Fruit fly (Drosophila melanogaster) whole organism, prepupa: ENCODE results near the gene Fas3.
A peak's percentile ranks its signal among the peaks of the same experiment; 100 is the strongest.

Experiments
- CG10669 ChIP-seq: fragments of 200-800 bp; sonication (Bioruptor generic); optimal IDR thresholded peaks from 3 replicates; lab custom pipeline; 2018; ENCODE audit warnings: missing biosample characterization, mild to moderate bottlenecking, missing genetic modification characterization, moderate library complexity
- CG11294 ChIP-seq: fragments of 200-800 bp; sonication (Bioruptor generic); IDR thresholded peaks from 2 replicates; pipeline ENCODE4 v1.3.6; 2022; ENCODE audit warnings: missing biosample characterization, missing genetic modification characterization
- CG11762 ChIP-seq: fragments of 200-800 bp; sonication (Bioruptor generic); optimal IDR thresholded peaks from 3 replicates; lab custom pipeline; 2016; ENCODE audit warnings: missing biosample characterization, missing genetic modification characterization; ENCODE audit not compliant: insufficient read depth
- CG11902 ChIP-seq: fragments of 200-800 bp; sonication (Bioruptor generic); optimal IDR thresholded peaks from 3 replicates; lab custom pipeline; 2016; ENCODE audit warnings: missing biosample characterization, missing genetic modification characterization
- CG1621 ChIP-seq: fragments of 200-800 bp; sonication (Bioruptor generic); optimal IDR thresholded peaks from 3 replicates; lab custom pipeline; 2018; ENCODE audit warnings: missing biosample characterization, mild to moderate bottlenecking, missing genetic modification characterization
- CG3032 ChIP-seq: fragments of 200-800 bp; optimal IDR thresholded peaks from 2 replicates; lab custom pipeline; 2019; ENCODE audit warnings: missing biosample characterization, mild to moderate bottlenecking, missing genetic modification characterization, moderate library complexity
- CG31627 ChIP-seq: fragments of 200-800 bp; sonication (Bioruptor generic); optimal IDR thresholded peaks from 3 replicates; lab custom pipeline; 2016; ENCODE audit warnings: missing biosample characterization, missing genetic modification characterization
- CG32006 ChIP-seq: fragments of 200-800 bp; sonication (Bioruptor generic); optimal IDR thresholded peaks from 3 replicates; lab custom pipeline; 2017; ENCODE audit warnings: missing biosample characterization, mild to moderate bottlenecking, missing genetic modification characterization
- CG34406 ChIP-seq: fragments of 200-800 bp; sonication (Bioruptor generic); optimal IDR thresholded peaks from 3 replicates; lab custom pipeline; 2016; ENCODE audit warnings: missing biosample characterization, missing genetic modification characterization
- CG4318 ChIP-seq: fragments of 200-800 bp; sonication (Bioruptor generic); optimal IDR thresholded peaks from 3 replicates; lab custom pipeline; 2017; ENCODE audit warnings: missing biosample characterization, mild to moderate bottlenecking, missing genetic modification characterization
- CG6163 ChIP-seq: fragments of 200-800 bp; sonication (Bioruptor generic); IDR thresholded peaks from 3 replicates; pipeline ENCODE4 v1.3.6; 2022; ENCODE audit warnings: missing biosample characterization, missing genetic modification characterization
- CG6276 ChIP-seq: fragments of 200-800 bp; sonication (Bioruptor generic); optimal IDR thresholded peaks from 2 replicates; lab custom pipeline; 2017; ENCODE audit warnings: missing biosample characterization, mild to moderate bottlenecking, missing genetic modification characterization
- CG6792 ChIP-seq: fragments of 200-800 bp; sonication (Bioruptor generic); optimal IDR thresholded peaks from 3 replicates; lab custom pipeline; 2016; ENCODE audit warnings: missing biosample characterization, missing genetic modification characterization
- CG6854 ChIP-seq: fragments of 200-800 bp; sonication (Bioruptor generic); optimal IDR thresholded peaks from 2 replicates; lab custom pipeline; 2017; ENCODE audit warnings: missing biosample characterization, mild to moderate bottlenecking, missing genetic modification characterization
- CG7368 ChIP-seq: fragments of 200-800 bp; sonication (Bioruptor generic); optimal IDR thresholded peaks from 3 replicates; lab custom pipeline; 2016; ENCODE audit warnings: missing biosample characterization, missing genetic modification characterization
- CG8319 ChIP-seq: fragments of 200-800 bp; sonication (Bioruptor generic); optimal IDR thresholded peaks from 3 replicates; lab custom pipeline; 2016; ENCODE audit warnings: missing biosample characterization, missing genetic modification characterization
- CG9139 ChIP-seq: fragments of 200-800 bp; sonication (Bioruptor generic); optimal IDR thresholded peaks from 3 replicates; lab custom pipeline; 2017; ENCODE audit warnings: missing biosample characterization, mild to moderate bottlenecking, missing genetic modification characterization
- Eip75B ChIP-seq: fragments of 200-800 bp; sonication (Bioruptor generic); optimal IDR thresholded peaks from 3 replicates; lab custom pipeline; 2016; ENCODE audit warnings: missing biosample characterization, missing genetic modification characterization
- Eip78C ChIP-seq: fragments of 200-800 bp; sonication (Bioruptor generic); peaks from one replicate; lab custom pipeline; 2016; ENCODE audit warnings: missing biosample characterization, missing genetic modification characterization
- Eip93F ChIP-seq: fragments of 200-800 bp; sonication (Bioruptor generic); optimal IDR thresholded peaks from 2 replicates; lab custom pipeline; 2016; ENCODE audit warnings: missing biosample characterization, mild to moderate bottlenecking, missing genetic modification characterization
- Ets21C ChIP-seq: fragments of 200-800 bp; sonication (Bioruptor generic); optimal IDR thresholded peaks from 3 replicates; lab custom pipeline; 2016; ENCODE audit warnings: missing biosample characterization, missing genetic modification characterization
- Ets96B ChIP-seq: fragments of 200-800 bp; optimal IDR thresholded peaks from 2 replicates; lab custom pipeline; 2019; ENCODE audit warnings: missing biosample characterization, mild to moderate bottlenecking, missing genetic modification characterization, moderate library complexity
- Gug ChIP-seq: fragments of 200-800 bp; sonication (Bioruptor generic); IDR thresholded peaks from 2 replicates; pipeline ENCODE4 v1.3.6; 2022; ENCODE audit warnings: missing biosample characterization, missing genetic modification characterization
- Hr38 ChIP-seq: sonication (Bioruptor generic); optimal IDR thresholded peaks from 2 replicates; lab custom pipeline; 2016; ENCODE audit warnings: missing biosample characterization, missing genetic modification characterization
- Hr39 ChIP-seq: fragments of 200-800 bp; sonication (Bioruptor generic); optimal IDR thresholded peaks from 2 replicates; lab custom pipeline; 2016; ENCODE audit warnings: missing biosample characterization, missing genetic modification characterization
- Lpt ChIP-seq: fragments of 200-800 bp; sonication (Bioruptor generic); optimal IDR thresholded peaks from 3 replicates; lab custom pipeline; 2016; ENCODE audit warnings: missing biosample characterization, missing genetic modification characterization
- OdsH ChIP-seq: fragments of 200-800 bp; sonication (Bioruptor generic); optimal IDR thresholded peaks from 3 replicates; lab custom pipeline; 2016; ENCODE audit warnings: missing biosample characterization, missing genetic modification characterization
- Smox ChIP-seq: fragments of 200-800 bp; sonication (Bioruptor generic); optimal IDR thresholded peaks from 3 replicates; lab custom pipeline; 2016; ENCODE audit warnings: missing biosample characterization, missing genetic modification characterization
- Sox102F ChIP-seq: fragments of 200-800 bp; sonication (Bioruptor generic); optimal IDR thresholded peaks from 2 replicates; lab custom pipeline; 2016; ENCODE audit warnings: missing biosample characterization, mild to moderate bottlenecking, missing genetic modification characterization
- Sox14 ChIP-seq: fragments of 200-800 bp; sonication (Bioruptor generic); optimal IDR thresholded peaks from 3 replicates; lab custom pipeline; 2016; ENCODE audit warnings: missing biosample characterization, missing genetic modification characterization
- achi ChIP-seq: fragments of 200-800 bp; sonication (Bioruptor generic); optimal IDR thresholded peaks from 3 replicates; lab custom pipeline; 2016; ENCODE audit warnings: missing biosample characterization, missing genetic modification characterization
- dac ChIP-seq: fragments of 200-800 bp; sonication (Bioruptor generic); optimal IDR thresholded peaks from 2 replicates; lab custom pipeline; 2017; ENCODE audit warnings: missing biosample characterization, mild to moderate bottlenecking, missing genetic modification characterization
- dsx ChIP-seq: fragments of 200-800 bp; optimal IDR thresholded peaks from 3 replicates; lab custom pipeline; 2019; ENCODE audit warnings: missing biosample characterization, mild to moderate bottlenecking, missing genetic modification characterization, moderate library complexity; ENCODE audit not compliant: poor library complexity, severe bottlenecking
- eg ChIP-seq: fragments of 200-800 bp; sonication (Bioruptor generic); IDR thresholded peaks from 3 replicates; pipeline ENCODE4 v1.3.6; 2022; ENCODE audit warnings: missing biosample characterization, missing genetic modification characterization
- esn ChIP-seq: fragments of 200-800 bp; sonication (Bioruptor generic); optimal IDR thresholded peaks from 2 replicates; lab custom pipeline; 2016; ENCODE audit warnings: missing biosample characterization, mild to moderate bottlenecking, missing genetic modification characterization, moderate library complexity
- fd59A ChIP-seq: fragments of 200-800 bp; sonication (Bioruptor generic); optimal IDR thresholded peaks from 2 replicates; lab custom pipeline; 2017; ENCODE audit warnings: missing biosample characterization, mild to moderate bottlenecking, missing genetic modification characterization, missing genetic modification reagents
- fd85E ChIP-seq: fragments of 200-800 bp; sonication (Bioruptor generic); optimal IDR thresholded peaks from 3 replicates; lab custom pipeline; 2016; ENCODE audit warnings: missing biosample characterization, missing genetic modification characterization
- fkh ChIP-seq: fragments of 200-800 bp; sonication (Bioruptor generic); optimal IDR thresholded peaks from 3 replicates; lab custom pipeline; 2017; ENCODE audit warnings: missing biosample characterization, mild to moderate bottlenecking, missing genetic modification characterization, moderate library complexity
- net ChIP-seq: fragments of 200-800 bp; sonication (Bioruptor generic); optimal IDR thresholded peaks from 3 replicates; lab custom pipeline; 2016; ENCODE audit warnings: missing biosample characterization, missing genetic modification characterization
- pdm3 ChIP-seq: fragments of 200-800 bp; sonication (Bioruptor generic); optimal IDR thresholded peaks from 3 replicates; lab custom pipeline; 2016; ENCODE audit warnings: missing biosample characterization, missing genetic modification characterization
- salr ChIP-seq, 2 experiments: fragments of 200-800 bp; sonication (Bioruptor generic); optimal IDR thresholded peaks; 3 replicates each; lab custom pipeline; 2016 to 2018; ENCODE audit warnings: missing biosample characterization in 2 of 2, missing genetic modification characterization in 2 of 2, mild to moderate bottlenecking in 1 of 2
- svp ChIP-seq: fragments of 200-800 bp; sonication (Bioruptor generic); peaks from one replicate; lab custom pipeline; 2016; ENCODE audit warnings: missing biosample characterization, missing genetic modification characterization
- topi ChIP-seq: fragments of 200-800 bp; sonication (Bioruptor generic); optimal IDR thresholded peaks from 3 replicates; lab custom pipeline; 2016; ENCODE audit warnings: missing biosample characterization, missing genetic modification characterization
- vri ChIP-seq: fragments of 200-800 bp; sonication (Bioruptor generic); optimal IDR thresholded peaks from 3 replicates; lab custom pipeline; 2016; ENCODE audit warnings: missing biosample characterization, mild to moderate bottlenecking, missing genetic modification characterization

Fas3 gene

dm6 chr2L:18310489-18310888 is 9.4 kb upstream of the Fas3 start (continued):
- peak; percentile 64 for TF ChIP-seq CG31627 (GFP tag; lab: Kevin White, UChicago)
- no peak for TF ChIP-seq fd85E (GFP tag; lab: Kevin White, UChicago)
- TF ChIP-seq Eip93F (GFP tag; lab: Kevin White, UChicago) = peak; percentile 34
- peak; percentile 82 for TF ChIP-seq Ets96B (tag; lab: Kevin White, UChicago)
- TF ChIP-seq CG11294 = peak; percentile 64
- TF ChIP-seq CG6792 (GFP tag; lab: Kevin White, UChicago) = peak; percentile 75
- TF ChIP-seq achi (GFP tag; lab: Kevin White, UChicago) = peak; percentile 82
- TF ChIP-seq Sox14 (GFP tag; lab: Kevin White, UChicago) = peak; percentile 62
- peak; percentile 86 for TF ChIP-seq CG32006 (GFP tag; lab: Kevin White, UChicago)
- peak; percentile 83 for TF ChIP-seq Sox102F
- no peak for TF ChIP-seq Hr38 (GFP tag; lab: Kevin White, UChicago)
- peak; percentile 77 for TF ChIP-seq vri (GFP tag; lab: Kevin White, UChicago)
- peak; percentile 61 for TF ChIP-seq topi (GFP tag; lab: Kevin White, UChicago)
- peak; percentile 75 for TF ChIP-seq CG10669 (GFP tag; lab: Kevin White, UChicago)
- TF ChIP-seq Eip75B (GFP tag; lab: Kevin White, UChicago) = peak; percentile 65
- TF ChIP-seq CG3032 (tag; lab: Kevin White, UChicago) = peak; percentile 85
- TF ChIP-seq dac (GFP tag; lab: Kevin White, UChicago) = peak; percentile 59
- peak; percentile 79 for TF ChIP-seq CG34406
- peak; percentile 68 for TF ChIP-seq Smox (GFP tag; lab: Kevin White, UChicago)
- peak; percentile 55 for TF ChIP-seq CG7368
- TF ChIP-seq CG8319 = peak; percentile 60
- TF ChIP-seq OdsH (GFP tag; lab: Kevin White, UChicago) = peak; percentile 84
- peak; percentile 88 for TF ChIP-seq esn
- TF ChIP-seq CG4318 (GFP tag; lab: Kevin White, UChicago) = peak; percentile 71
- peak; percentile 62 for TF ChIP-seq Lpt (GFP tag; lab: Kevin White, UChicago)
- TF ChIP-seq CG6854 (GFP tag; lab: Kevin White, UChicago) = peak; percentile 11
- peak; percentile 72 for TF ChIP-seq net
- TF ChIP-seq fd59A (GFP tag; lab: Kevin White, UChicago) = peak; percentile 71
- peak; percentile 51 for TF ChIP-seq Hr39 (GFP tag; lab: Kevin White, UChicago)
- TF ChIP-seq Gug (GFP tag; lab: Robert Waterston, UW) = peak; percentile 41
- TF ChIP-seq fkh (GFP tag; lab: Kevin White, UChicago) = no peak
- peak; percentile 70 for TF ChIP-seq CG11762
- peak; percentile 78 for TF ChIP-seq CG6276 (GFP tag; lab: Kevin White, UChicago)
- peak; percentile 86 for TF ChIP-seq eg (GFP tag; lab: Robert Waterston, UW)
- TF ChIP-seq Ets21C = no peak
- peak; percentile 87 for TF ChIP-seq CG6163 (GFP tag; lab: Robert Waterston, UW)
- TF ChIP-seq CG1621 (tag; lab: Kevin White, UChicago) = peak; percentile 62
- peak; percentile 79 for TF ChIP-seq pdm3
- TF ChIP-seq salr (GFP tag; optimal IDR thresholded peaks at IDR 0.05; lab: Kevin White, UChicago) = peak in 1 of 2 experiments; percentile 63
- peak; percentile 35 for TF ChIP-seq CG9139

dm6 chr2L:18311564-18312279 is 8.2 kb upstream of the Fas3 start:
- peak; percentile 25 for TF ChIP-seq svp (GFP tag; lab: Kevin White, UChicago)
- TF ChIP-seq Eip78C = peak; percentile 15
- TF ChIP-seq CG11902 = no peak
- TF ChIP-seq CG7368 = no peak
- no peak for TF ChIP-seq CG11294
- no peak for TF ChIP-seq dsx (GFP tag; lab: Kevin White, UChicago)
- no peak for TF ChIP-seq Hr39 (GFP tag; lab: Kevin White, UChicago)
- no peak for TF ChIP-seq CG31627 (GFP tag; lab: Kevin White, UChicago)
- peak; percentile 8 for TF ChIP-seq Lpt (GFP tag; lab: Kevin White, UChicago)
- peak; percentile 33 for TF ChIP-seq fkh (GFP tag; lab: Kevin White, UChicago)
- TF ChIP-seq, all 60 proteins: peak for 4
